Worm (Caenorhabditis elegans) whole organism, L1 larva: ENCODE measurements around the gene sre-26.

Experiments used
- C04F5.9 ChIP-seq: sonication (generic microtip); optimal IDR thresholded peaks from 2 replicates; lab custom pipeline; 2016; ENCODE audit warnings: missing genetic modification characterization, missing compliant biosample characterization
- C16A3.4 ChIP-seq: fragments of 150-350 bp; optimal IDR thresholded peaks from 2 replicates; lab custom pipeline; 2014; ENCODE audit warnings: missing biosample characterization, missing genetic modification characterization
- Y116A8C.19 ChIP-seq: sonication (generic microtip); optimal IDR thresholded peaks from 2 replicates; lab custom pipeline; 2016; ENCODE audit warnings: missing compliant biosample characterization, missing genetic modification characterization, borderline replicate concordance
- alr-1 ChIP-seq: fragments of 200-800 bp; sonication (Bioruptor generic); optimal IDR thresholded peaks from 2 replicates; lab custom pipeline; 2018; ENCODE audit warnings: borderline replicate concordance, mild to moderate bottlenecking, missing genetic modification characterization, missing compliant biosample characterization
- aly-2 ChIP-seq: fragments of 150-350 bp; optimal IDR thresholded peaks from 2 replicates; lab custom pipeline; 2014; ENCODE audit warnings: missing biosample characterization, missing genetic modification characterization
- ama-1 ChIP-seq: fragments of 150-350 bp; optimal IDR thresholded peaks from 2 replicates; lab custom pipeline; 2014
- blmp-1 ChIP-seq: fragments of 150-350 bp; optimal IDR thresholded peaks from 2 replicates; lab custom pipeline; 2014; ENCODE audit warnings: missing biosample characterization, missing genetic modification characterization
- ceh-82 ChIP-seq, 3 experiments: fragments of 150-350 bp in 1 of 3; sonication (generic microtip) in 2 of 3; optimal IDR thresholded peaks; 2 replicates each; lab custom pipeline; 2014 to 2017; ENCODE audit warnings: missing biosample characterization in 3 of 3, missing genetic modification characterization in 3 of 3
- ceh-88 ChIP-seq: fragments of 200-800 bp; sonication (Bioruptor generic); IDR thresholded peaks from 2 replicates; pipeline ENCODE4 v1.3.6; 2022; ENCODE audit warnings: missing genetic modification characterization, missing compliant biosample characterization
- ces-1 ChIP-seq: fragments of 150-350 bp; optimal IDR thresholded peaks from 2 replicates; lab custom pipeline; 2014; ENCODE audit warnings: missing biosample characterization, missing genetic modification reagents, missing genetic modification characterization
- efl-1 ChIP-seq, 4 experiments: fragments of 150-350 bp; optimal IDR thresholded peaks in 3 of 4; peaks in 1 of 4; 1 replicate in 1 of 4; 2 replicates in 3 of 4; lab custom pipeline; 2014; ENCODE audit warnings: missing biosample characterization in 2 of 4, missing genetic modification characterization in 2 of 4, missing genetic modification reagents in 2 of 4
- egl-13 ChIP-seq: sonication (generic microtip); optimal IDR thresholded peaks from 2 replicates; lab custom pipeline; 2016; ENCODE audit warnings: missing genotype, missing genetic modification reagents, missing genetic modification characterization, missing compliant biosample characterization
- egl-27 ChIP-seq, 2 experiments: fragments of 150-350 bp in 1 of 2; sonication (generic microtip); optimal IDR thresholded peaks; 3 replicates each; lab custom pipeline; 2017 to 2018; ENCODE audit warnings: missing biosample characterization in 2 of 2, missing genetic modification characterization in 2 of 2, missing genetic modification reagents in 2 of 2
- ets-5 ChIP-seq: fragments of 200-800 bp; sonication (Bioruptor generic); IDR thresholded peaks from 2 replicates; pipeline ENCODE4 v1.3.6; 2022; ENCODE audit warnings: missing genetic modification characterization, missing compliant biosample characterization
- fkh-10 ChIP-seq: sonication (generic microtip); optimal IDR thresholded peaks from 2 replicates; lab custom pipeline; 2017; ENCODE audit warnings: missing biosample characterization, missing genetic modification reagents, missing genetic modification characterization
- fkh-8 ChIP-seq: sonication (generic microtip); optimal IDR thresholded peaks from 2 replicates; lab custom pipeline; 2016; ENCODE audit warnings: mild to moderate bottlenecking, missing genetic modification characterization, missing compliant biosample characterization
- fos-1 ChIP-seq: fragments of 150-350 bp; optimal IDR thresholded peaks from 2 replicates; lab custom pipeline; 2014; ENCODE audit warnings: missing biosample characterization, missing genetic modification characterization
- grh-1 ChIP-seq: fragments of 200-800 bp; sonication (Bioruptor generic); IDR thresholded peaks from 2 replicates; pipeline ENCODE4 v1.3.6; 2022; ENCODE audit warnings: missing genetic modification reagents, missing genetic modification characterization, missing compliant biosample characterization
- hlh-17 ChIP-seq: fragments of 200-800 bp; sonication (Bioruptor generic); optimal IDR thresholded peaks from 2 replicates; lab custom pipeline; 2018; ENCODE audit warnings: missing genetic modification characterization, mild to moderate bottlenecking, missing compliant biosample characterization, moderate library complexity, borderline replicate concordance
- hlh-4 ChIP-seq: sonication (generic microtip); optimal IDR thresholded peaks from 2 replicates; lab custom pipeline; 2016; ENCODE audit warnings: mild to moderate bottlenecking, missing genetic modification characterization, missing compliant biosample characterization
- irx-1 ChIP-seq: sonication (generic microtip); optimal IDR thresholded peaks from 2 replicates; lab custom pipeline; 2016; ENCODE audit warnings: missing genetic modification characterization, missing compliant biosample characterization
- isw-1 ChIP-seq: fragments of 200-800 bp; sonication (Bioruptor generic); IDR thresholded peaks from 2 replicates; pipeline ENCODE4 v1.3.6; 2022; ENCODE audit warnings: missing genetic modification characterization, missing compliant biosample characterization
- jun-1 ChIP-seq: fragments of 150-350 bp; optimal IDR thresholded peaks from 2 replicates; lab custom pipeline; 2014; ENCODE audit warnings: missing biosample characterization, missing genetic modification reagents, missing genetic modification characterization
- lin-13 ChIP-seq: fragments of 150-350 bp; optimal IDR thresholded peaks from 2 replicates; lab custom pipeline; 2014; ENCODE audit warnings: missing biosample characterization, missing genetic modification reagents, missing genetic modification characterization
- lin-14 ChIP-seq: fragments of 200-800 bp; sonication (Bioruptor generic); optimal IDR thresholded peaks from 2 replicates; lab custom pipeline; 2018; ENCODE audit warnings: mild to moderate bottlenecking, missing genetic modification characterization, moderate library complexity, missing compliant biosample characterization
- lin-35 ChIP-seq, 2 experiments: fragments of 150-350 bp; optimal IDR thresholded peaks; 2 replicates each; lab custom pipeline; 2014; ENCODE audit warnings: missing biosample characterization in 2 of 2, missing genetic modification characterization in 2 of 2, missing genetic modification reagents in 2 of 2
- lir-3 ChIP-seq: sonication (generic microtip); optimal IDR thresholded peaks from 2 replicates; lab custom pipeline; 2016; ENCODE audit warnings: mild to moderate bottlenecking, missing genetic modification characterization, moderate library complexity, missing compliant biosample characterization; ENCODE audit not compliant: poor library complexity
- lsy-2 ChIP-seq, 2 experiments: fragments of 150-350 bp; optimal IDR thresholded peaks; 2 replicates each; lab custom pipeline; 2014; ENCODE audit warnings: missing biosample characterization in 2 of 2, missing genetic modification characterization in 2 of 2
- mdl-1 ChIP-seq, 2 experiments: fragments of 150-350 bp; optimal IDR thresholded peaks; 2 replicates each; lab custom pipeline; 2014 to 2017; ENCODE audit warnings: missing biosample characterization in 2 of 2, missing genetic modification characterization in 2 of 2, inconsistent platforms in 1 of 2
- mef-2 ChIP-seq: fragments of 150-350 bp; optimal IDR thresholded peaks from 2 replicates; lab custom pipeline; 2014; ENCODE audit warnings: missing biosample characterization, missing genetic modification characterization
- mep-1 ChIP-seq: fragments of 150-350 bp; optimal IDR thresholded peaks from 2 replicates; lab custom pipeline; 2014; ENCODE audit warnings: missing biosample characterization, missing genetic modification characterization
- nhr-12 ChIP-seq: sonication (generic microtip); optimal IDR thresholded peaks from 2 replicates; lab custom pipeline; 2017; ENCODE audit warnings: missing biosample characterization, missing genetic modification characterization
- nhr-20 ChIP-seq: sonication (generic microtip); optimal IDR thresholded peaks from 2 replicates; lab custom pipeline; 2016; ENCODE audit warnings: mild to moderate bottlenecking, missing genetic modification characterization, missing compliant biosample characterization
- nhr-237 ChIP-seq: fragments of 150-350 bp; optimal IDR thresholded peaks from 2 replicates; lab custom pipeline; 2014; ENCODE audit warnings: missing biosample characterization, missing genetic modification characterization
- nhr-47 ChIP-seq: sonication (generic microtip); optimal IDR thresholded peaks from 2 replicates; lab custom pipeline; 2016; ENCODE audit warnings: mild to moderate bottlenecking, missing genetic modification characterization, moderate library complexity, missing compliant biosample characterization
- nhr-71 ChIP-seq: sonication (generic microtip); optimal IDR thresholded peaks from 2 replicates; lab custom pipeline; 2016; ENCODE audit warnings: mild to moderate bottlenecking, missing genetic modification characterization, moderate library complexity, missing compliant biosample characterization
- nhr-76 ChIP-seq: sonication (generic microtip); optimal IDR thresholded peaks from 2 replicates; lab custom pipeline; 2017; ENCODE audit warnings: missing biosample characterization, missing genetic modification characterization
- nhr-77 ChIP-seq: fragments of 150-350 bp; optimal IDR thresholded peaks from 2 replicates; lab custom pipeline; 2014; ENCODE audit warnings: missing biosample characterization, missing genetic modification characterization
- nhr-84 ChIP-seq: sonication (generic microtip); optimal IDR thresholded peaks from 2 replicates; lab custom pipeline; 2017; ENCODE audit warnings: missing biosample characterization, missing genetic modification characterization
- nhr-85 ChIP-seq: sonication (generic microtip); peaks from one replicate; lab custom pipeline; 2016; ENCODE audit warnings: missing genetic modification characterization, inconsistent platforms, missing compliant biosample characterization
- pax-3 ChIP-seq: fragments of 200-800 bp; sonication (Bioruptor generic); optimal IDR thresholded peaks from 2 replicates; lab custom pipeline; 2018; ENCODE audit warnings: mild to moderate bottlenecking, missing genetic modification characterization, moderate library complexity, missing compliant biosample characterization
- rnt-1 ChIP-seq: sonication (generic microtip); optimal IDR thresholded peaks from 2 replicates; lab custom pipeline; 2016; ENCODE audit warnings: mild to moderate bottlenecking, missing genetic modification characterization, moderate library complexity, missing compliant biosample characterization
- skn-1 ChIP-seq: fragments of 150-350 bp; optimal IDR thresholded peaks from 2 replicates; lab custom pipeline; 2014; ENCODE audit warnings: missing biosample characterization, missing genetic modification characterization
- sox-4 ChIP-seq: sonication (generic microtip); optimal IDR thresholded peaks from 2 replicates; lab custom pipeline; 2016; ENCODE audit warnings: missing genetic modification characterization, missing compliant biosample characterization
- sptf-1 ChIP-seq: fragments of 150-350 bp; optimal IDR thresholded peaks from 2 replicates; lab custom pipeline; 2014; ENCODE audit warnings: missing biosample characterization, missing genetic modification characterization
- sup-37 ChIP-seq: fragments of 200-800 bp; sonication (Bioruptor generic); optimal IDR thresholded peaks from 2 replicates; lab custom pipeline; 2018; ENCODE audit warnings: mild to moderate bottlenecking, missing genetic modification characterization, missing compliant biosample characterization
- unc-30 ChIP-seq: sonication (generic microtip); optimal IDR thresholded peaks from 2 replicates; lab custom pipeline; 2017; ENCODE audit warnings: missing biosample characterization, missing genetic modification characterization
- unc-62 ChIP-seq: fragments of 150-350 bp; optimal IDR thresholded peaks from 2 replicates; lab custom pipeline; 2014; ENCODE audit warnings: missing biosample characterization, missing genetic modification reagents, missing genetic modification characterization
- unc-98 ChIP-seq: fragments of 200-800 bp; sonication (Bioruptor generic); IDR thresholded peaks from 2 replicates; pipeline ENCODE4 v1.3.6; 2022; ENCODE audit warnings: missing genetic modification characterization, missing compliant biosample characterization
- vab-15 ChIP-seq: sonication (generic microtip); optimal IDR thresholded peaks from 2 replicates; lab custom pipeline; 2017; ENCODE audit warnings: missing genotype, mild to moderate bottlenecking, missing genetic modification characterization, missing compliant biosample characterization
- zag-1 ChIP-seq: fragments of 150-350 bp; optimal IDR thresholded peaks from 2 replicates; lab custom pipeline; 2014; ENCODE audit warnings: missing biosample characterization, missing genetic modification characterization
- ztf-11 ChIP-seq, 2 experiments: sonication (generic microtip); optimal IDR thresholded peaks; 2 replicates each; lab custom pipeline; 2016 to 2017; ENCODE audit warnings: missing genetic modification characterization in 2 of 2, missing biosample characterization in 1 of 2, missing compliant biosample characterization in 1 of 2
- ztf-4 ChIP-seq: fragments of 150-350 bp; optimal IDR thresholded peaks from 2 replicates; lab custom pipeline; 2014; ENCODE audit warnings: missing biosample characterization, missing genetic modification characterization

Gene sre-26

DNA sequence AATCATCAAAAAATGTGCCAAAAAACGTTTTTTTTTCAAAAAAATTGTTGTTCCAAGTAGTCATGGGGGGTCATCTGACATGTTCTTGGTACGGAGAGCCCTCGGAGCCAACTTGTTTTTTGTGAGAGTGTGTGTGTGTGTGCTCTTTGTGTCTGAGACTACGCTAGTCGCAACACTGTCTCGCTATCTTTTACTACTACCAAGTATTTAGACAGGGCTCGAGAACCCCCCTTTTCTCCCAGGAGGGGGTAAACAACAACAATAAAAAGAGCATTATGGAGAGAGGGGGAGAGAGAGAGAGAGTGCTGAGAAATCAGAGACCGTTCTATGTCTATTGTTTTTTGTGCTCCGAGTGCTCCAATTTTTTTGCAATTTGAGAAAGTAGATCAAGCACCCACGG, 41.6 kb downstream of the sre-26 start:
- TF ChIP-seq vab-15 (no peak), nhr-77 (tag; lab: Kevin White, UChicago) (peak; percentile 8), hlh-17 (no peak), unc-98 (GFP tag; lab: Robert Waterston, UW) (no peak), isw-1 (no peak), lin-14 (GFP tag; lab: Kevin White, UChicago) (peak; percentile 64), nhr-20 (no peak), zag-1 (no peak), mdl-1 (tag; optimal IDR thresholded peaks at IDR 0.05; lab: Kevin White, UChicago) (no peak), efl-1 (optimal IDR thresholded peaks at IDR 0.05; lab: Kevin White, UChicago) (no peak), efl-1 (GFP tag; optimal IDR thresholded peaks at IDR 0.05 in 1 of 2; lab: Kevin White, UChicago) (peak in 1 of 2 experiments; percentile 92), Y116A8C.19 (tag; lab: Kevin White, UChicago) (no peak), sptf-1 (tag; lab: Kevin White, UChicago) (no peak), nhr-76 (tag; lab: Kevin White, UChicago) (no peak), ztf-4 (tag; lab: Kevin White, UChicago) (no peak), nhr-12 (tag; lab: Kevin White, UChicago) (no peak), rnt-1 (tag; lab: Kevin White, UChicago) (no peak), jun-1 (tag; lab: Kevin White, UChicago) (no peak), unc-30 (tag; lab: Kevin White, UChicago) (no peak), sox-4 (no peak), nhr-85 (no peak), mef-2 (tag; lab: Kevin White, UChicago) (no peak), lir-3 (tag; lab: Kevin White, UChicago) (no peak), aly-2 (no peak), fkh-8 (tag; lab: Kevin White, UChicago) (peak; percentile 12), alr-1 (tag; lab: Kevin White, UChicago) (no peak), grh-1 (GFP tag; lab: Robert Waterston, UW) (no peak), ces-1 (no peak), lin-13 (no peak), ztf-11 (tag; optimal IDR thresholded peaks at IDR 0.05; lab: Kevin White, UChicago) (no peak), nhr-71 (tag; lab: Kevin White, UChicago) (peak; percentile 21), ceh-88 (no peak), irx-1 (tag; lab: Kevin White, UChicago) (no peak), lin-35 (GFP tag; optimal IDR thresholded peaks at IDR 0.05; lab: Kevin White, UChicago) (no peak), ama-1 (lab: Kevin White, UChicago) (no peak)

DNA sequence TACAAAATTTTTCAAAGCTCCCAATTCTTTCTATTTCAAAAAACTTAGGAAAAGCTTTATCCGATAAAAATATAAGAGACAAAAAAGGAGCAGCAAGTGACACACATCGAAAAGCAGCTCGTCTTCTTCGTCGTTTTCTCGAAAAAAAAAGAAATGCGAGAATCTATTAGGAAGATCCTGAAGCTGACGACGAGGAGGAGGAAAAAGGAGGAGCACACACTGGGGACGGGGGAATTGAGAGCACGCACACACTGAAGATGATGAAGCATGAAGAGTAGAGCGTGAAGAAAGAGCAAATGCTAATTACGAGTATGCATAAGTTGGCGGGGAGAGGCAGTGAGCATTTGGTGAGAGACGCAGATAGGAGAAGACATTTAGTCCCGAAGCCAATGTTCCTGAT, 46.5 kb downstream of the sre-26 start:
- peak in 1 of 3 experiments; percentile 43 for TF ChIP-seq ceh-82 (tag; optimal IDR thresholded peaks at IDR 0.05; lab: Kevin White, UChicago)
- no peak for TF ChIP-seq egl-27 (tag; optimal IDR thresholded peaks at IDR 0.05; lab: Kevin White, UChicago)
- no peak for TF ChIP-seq fkh-8 (tag; lab: Kevin White, UChicago)
- no peak for TF ChIP-seq hlh-4 (tag; lab: Kevin White, UChicago)
- no peak for TF ChIP-seq ets-5 (GFP tag; lab: Robert Waterston, UW)
- TF ChIP-seq mep-1 (tag; lab: Kevin White, UChicago), result no peak
- TF ChIP-seq unc-62, result no peak
- TF ChIP-seq skn-1 (tag; lab: Kevin White, UChicago), result no peak
- TF ChIP-seq lin-14 (GFP tag; lab: Kevin White, UChicago), result peak; percentile 53
- TF ChIP-seq egl-13 (tag; lab: Kevin White, UChicago), result peak; percentile 20
- TF ChIP-seq rnt-1 (tag; lab: Kevin White, UChicago), result no peak
- no peak for TF ChIP-seq nhr-237 (tag; lab: Kevin White, UChicago)
- peak; percentile 6 for TF ChIP-seq nhr-47 (tag; lab: Kevin White, UChicago)
- no peak for TF ChIP-seq pax-3 (tag; lab: Kevin White, UChicago)
- no peak for TF ChIP-seq nhr-84 (tag; lab: Kevin White, UChicago)
- no peak for TF ChIP-seq blmp-1 (tag; lab: Kevin White, UChicago)
- TF ChIP-seq efl-1 (optimal IDR thresholded peaks at IDR 0.05; lab: Kevin White, UChicago), result no peak
- peak in 1 of 2 experiments; percentile 68 for TF ChIP-seq efl-1 (GFP tag; optimal IDR thresholded peaks at IDR 0.05 in 1 of 2; lab: Kevin White, UChicago)
- no peak for TF ChIP-seq C16A3.4 (tag; lab: Kevin White, UChicago)
- TF ChIP-seq fos-1 (tag; lab: Kevin White, UChicago), result no peak
- TF ChIP-seq vab-15, result no peak
- TF ChIP-seq sup-37 (GFP tag; lab: Kevin White, UChicago), result no peak
- no peak for TF ChIP-seq ztf-11 (tag; optimal IDR thresholded peaks at IDR 0.05; lab: Kevin White, UChicago)
- TF ChIP-seq nhr-12 (tag; lab: Kevin White, UChicago), result no peak
- peak; percentile 69 for TF ChIP-seq fkh-10 (GFP tag; lab: Kevin White, UChicago)
- no peak for TF ChIP-seq lin-13
- no peak for TF ChIP-seq sox-4
- peak in 1 of 2 experiments; percentile 1 for TF ChIP-seq lsy-2 (tag; optimal IDR thresholded peaks at IDR 0.05; lab: Kevin White, UChicago)
- no peak for TF ChIP-seq C04F5.9
